Worm (Caenorhabditis elegans): Measurements from ENCODE around the gene C11G10.1.

- TF ChIP-seq F37D6.2 (tag; optimal IDR thresholded peaks at IDR 0.05) (no peak), ztf-11 (tag; optimal IDR thresholded peaks at IDR 0.05) (no peak)
Observed at ce11 chrX:15115748-15116147, 42.8 kb downstream of the C11G10.1 start.
